Fruit fly (Drosophila melanogaster): Measurements from ENCODE around the gene E5.

The E5 gene

dm6 chr3R:13817480-13818305 lies 57.0 kb downstream of the E5 start (continued):
- no peak for TF ChIP-seq sc (optimal IDR thresholded peaks at IDR 0.05)
- TF ChIP-seq sc (GFP tag; optimal IDR thresholded peaks at IDR 0.05): peak; percentile 78
- TF ChIP-seq CG2120 (GFP tag; optimal IDR thresholded peaks at IDR 0.05): no peak
- peak; percentile 47 for TF ChIP-seq Hr3 (GFP tag; optimal IDR thresholded peaks at IDR 0.05)
- peak; percentile 9 for TF ChIP-seq Myb (GFP tag; optimal IDR thresholded peaks at IDR 0.05)
- no peak for TF ChIP-seq CG10565 (GFP tag; optimal IDR thresholded peaks at IDR 0.05)
- peak; percentile 16 for TF ChIP-seq CG14441 (GFP tag; IDR thresholded peaks at IDR 0.05)
- TF ChIP-seq CG11398 (GFP tag; optimal IDR thresholded peaks at IDR 0.05): peak; percentile 23
- TF ChIP-seq zfh1 (GFP tag; IDR thresholded peaks at IDR 0.05): peak; percentile 41; the same call in 2 of the 3 replicates
- TF ChIP-seq Drgx (GFP tag; IDR thresholded peaks at IDR 0.05): peak; percentile 59
- peak; percentile 59 for TF ChIP-seq CG10366 (GFP tag; IDR thresholded peaks at IDR 0.05)
- peak; percentile 56; the same call in 1 of the 2 replicates for TF ChIP-seq gt (GFP tag; IDR thresholded peaks at IDR 0.05)
- no peak for TF ChIP-seq Dad (GFP tag; optimal IDR thresholded peaks at IDR 0.05)
- peak; percentile 16 for TF ChIP-seq Ets65A (GFP tag)
- TF ChIP-seq CG15479 (GFP tag; optimal IDR thresholded peaks at IDR 0.05): no peak
- no peak for TF ChIP-seq toy (GFP tag; IDR thresholded peaks at IDR 0.05)
- peak; percentile 82 for TF ChIP-seq CG7839 (tag; optimal IDR thresholded peaks at IDR 0.05)
- peak; percentile 16 for TF ChIP-seq scrt (GFP tag; optimal IDR thresholded peaks at IDR 0.05)
- TF ChIP-seq dmrt99B (tag; optimal IDR thresholded peaks at IDR 0.05): peak; percentile 88
- TF ChIP-seq btn (GFP tag; optimal IDR thresholded peaks at IDR 0.05): no peak
- TF ChIP-seq Abd-B (GFP tag; optimal IDR thresholded peaks at IDR 0.05): peak; percentile 53
- TF ChIP-seq pan (optimal IDR thresholded peaks at IDR 0.05): no peak
- TF ChIP-seq pan (GFP tag; optimal IDR thresholded peaks at IDR 0.05 in 1 of 2, IDR thresholded peaks at IDR 0.05 in 1 of 2): peak in 1 of 2 experiments; percentile 47
- TF ChIP-seq bsh (GFP tag; optimal IDR thresholded peaks at IDR 0.05): peak in 1 of 2 experiments; percentile 78
- peak; percentile 23 for TF ChIP-seq CG18476 (GFP tag; optimal IDR thresholded peaks at IDR 0.05)
- TF ChIP-seq oc (tag; optimal IDR thresholded peaks at IDR 0.05): peak; percentile 79
- peak; percentile 74 for TF ChIP-seq CG13424 (tag; optimal IDR thresholded peaks at IDR 0.05)
- TF ChIP-seq phol (tag; optimal IDR thresholded peaks at IDR 0.05): peak; percentile 84
- peak; percentile 81 for TF ChIP-seq wor (GFP tag; IDR thresholded peaks at IDR 0.05)
- no peak for TF ChIP-seq zen2 (GFP tag; IDR thresholded peaks at IDR 0.05; ENCODE audit: partially characterized antibody)
- no peak for TF ChIP-seq Atf6 (GFP tag; IDR thresholded peaks at IDR 0.05)
- peak; percentile 73 for TF ChIP-seq CG7556 (GFP tag; optimal IDR thresholded peaks at IDR 0.05)
- peak; percentile 69 for TF ChIP-seq lmd (GFP tag; IDR thresholded peaks at IDR 0.05)
- TF ChIP-seq Tbp (GFP tag; optimal IDR thresholded peaks at IDR 0.05): no peak
- TF ChIP-seq ems (GFP tag; optimal IDR thresholded peaks at IDR 0.05): no peak
- TF ChIP-seq tup (GFP tag; optimal IDR thresholded peaks at IDR 0.05): no peak
- TF ChIP-seq abd-A (tag; optimal IDR thresholded peaks at IDR 0.05): no peak
- TF ChIP-seq Chrac-16 (GFP tag; optimal IDR thresholded peaks at IDR 0.05): peak; percentile 29
- peak; percentile 31 for TF ChIP-seq salm (tag; optimal IDR thresholded peaks at IDR 0.05)
- no peak for TF ChIP-seq CG14860 (GFP tag; IDR thresholded peaks at IDR 0.05; ENCODE audit: partially characterized antibody)
- TF ChIP-seq Oli (tag; optimal IDR thresholded peaks at IDR 0.05): peak; percentile 84
- TF ChIP-seq CG31441 (GFP tag; IDR thresholded peaks at IDR 0.05): peak; percentile 72
- peak; percentile 30 for TF ChIP-seq Nf-YB (GFP tag; optimal IDR thresholded peaks at IDR 0.05)
- TF ChIP-seq stc (GFP tag; IDR thresholded peaks at IDR 0.05): 0 out of 2 replicates have a peak, but pooled peaks have one; percentile 42
- peak; percentile 61 for TF ChIP-seq PHDP (tag; optimal IDR thresholded peaks at IDR 0.05)
- TF ChIP-seq hkb (optimal IDR thresholded peaks at IDR 0.05): no peak
- TF ChIP-seq hkb (GFP tag; IDR thresholded peaks at IDR 0.05): 0 out of 2 replicates have a peak, but pooled peaks have one; percentile 40
- TF ChIP-seq sens-2 (GFP tag; IDR thresholded peaks at IDR 0.05): 0 out of 2 replicates have a peak, but pooled peaks have one; percentile 4
- peak; percentile 40 for TF ChIP-seq CG30020 (tag; optimal IDR thresholded peaks at IDR 0.05)
- no peak for TF ChIP-seq CG7745 (tag; optimal IDR thresholded peaks at IDR 0.05)

All from whole organism, embryonic.